Fruit fly (Drosophila melanogaster): ENCODE results near the gene CG7341.
A peak's percentile ranks its signal among the peaks of the same experiment; 100 is the strongest.

The CG7341 gene

DNA sequence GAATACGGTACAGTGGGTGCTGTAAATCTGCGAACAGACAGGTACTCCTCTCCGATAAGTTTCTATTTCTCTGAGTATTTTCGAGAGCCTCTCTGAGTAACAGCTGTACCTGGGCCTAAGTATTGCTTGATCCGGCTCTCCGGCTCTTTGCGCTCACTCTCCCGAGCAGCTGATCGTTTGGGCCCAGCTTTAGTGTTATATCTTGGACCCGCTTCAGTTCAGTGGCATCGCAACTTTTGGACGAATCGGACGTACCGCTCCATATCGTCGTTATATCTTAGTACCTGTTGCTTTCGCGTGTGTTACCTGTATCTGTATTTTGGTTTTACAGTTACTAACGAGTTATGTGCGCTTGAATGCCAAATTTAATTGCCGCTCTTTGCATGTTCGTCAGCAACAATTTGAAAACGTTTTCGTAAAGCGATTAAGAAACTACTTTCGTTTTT, 26.4 kb downstream of the CG7341 start, which contains the start of gene geko (continued):
- no peak for TF ChIP-seq Bdp1 (GFP tag; optimal IDR thresholded peaks at IDR 0.05)
- peak in 1 of 2 experiments; percentile 39 for TF ChIP-seq eve (GFP tag; optimal IDR thresholded peaks at IDR 0.05)
- TF ChIP-seq CkIIα-i1 (GFP tag; IDR thresholded peaks at IDR 0.05): no peak
- no peak for TF ChIP-seq CG30403 (GFP tag; optimal IDR thresholded peaks at IDR 0.05)
- no peak for TF ChIP-seq CG13296 (GFP tag; optimal IDR thresholded peaks at IDR 0.05)
- TF ChIP-seq Myb (GFP tag; optimal IDR thresholded peaks at IDR 0.05): no peak
- peak; percentile 94 for TF ChIP-seq Blimp-1 (GFP tag; optimal IDR thresholded peaks at IDR 0.05)
- no peak for TF ChIP-seq mam (GFP tag; optimal IDR thresholded peaks at IDR 0.05)
- 0 out of 2 replicates have a peak, but pooled peaks have one; percentile 8 for TF ChIP-seq Xrp1 (GFP tag; IDR thresholded peaks at IDR 0.05)
- TF ChIP-seq Asciz (GFP tag; optimal IDR thresholded peaks at IDR 0.05): no peak
- TF ChIP-seq Hr51 (GFP tag; optimal IDR thresholded peaks at IDR 0.05): no peak
- TF ChIP-seq hkb (optimal IDR thresholded peaks at IDR 0.05): no peak
- TF ChIP-seq hkb (GFP tag; IDR thresholded peaks at IDR 0.05): peak; percentile 39; the same call in 1 of the 2 replicates
- no peak for TF ChIP-seq nerfin-1 (tag; optimal IDR thresholded peaks at IDR 0.05)
- TF ChIP-seq CG2129 (GFP tag; IDR thresholded peaks at IDR 0.05; ENCODE audit: partially characterized antibody): peak; percentile 15; the same call in 1 of the 2 replicates
- TF ChIP-seq B-H2 (GFP tag; optimal IDR thresholded peaks at IDR 0.05): no peak
- TF ChIP-seq CG33557 (GFP tag; optimal IDR thresholded peaks at IDR 0.05): no peak
- no peak for TF ChIP-seq bcd (GFP tag; optimal IDR thresholded peaks at IDR 0.05)
- no peak for TF ChIP-seq Mad (GFP tag; optimal IDR thresholded peaks at IDR 0.05)
- TF ChIP-seq CG17802 (tag; optimal IDR thresholded peaks at IDR 0.05): no peak
- no peak for TF ChIP-seq bbx (GFP tag; IDR thresholded peaks at IDR 0.05; ENCODE audit: partially characterized antibody)
- no peak for TF ChIP-seq CG13123 (GFP tag; optimal IDR thresholded peaks at IDR 0.05)
- TF ChIP-seq jumu (GFP tag; optimal IDR thresholded peaks at IDR 0.05): no peak
- TF ChIP-seq kni (GFP tag; optimal IDR thresholded peaks at IDR 0.05): peak; percentile 52
- no peak for TF ChIP-seq Dp (GFP tag; optimal IDR thresholded peaks at IDR 0.05)
- TF ChIP-seq Meics (GFP tag; optimal IDR thresholded peaks at IDR 0.05): peak; percentile 7
- no peak for TF ChIP-seq sd (tag; optimal IDR thresholded peaks at IDR 0.05)
- no peak for TF ChIP-seq fd3F (GFP tag; optimal IDR thresholded peaks at IDR 0.05)
- no peak for TF ChIP-seq CG10274 (GFP tag; optimal IDR thresholded peaks at IDR 0.05)
- no peak for TF ChIP-seq CG12744 (GFP tag; optimal IDR thresholded peaks at IDR 0.05)
- no peak for TF ChIP-seq pb (GFP tag; optimal IDR thresholded peaks at IDR 0.05)
- TF ChIP-seq CG9215 (GFP tag; IDR thresholded peaks at IDR 0.05): no peak
- TF ChIP-seq CG7556 (GFP tag; optimal IDR thresholded peaks at IDR 0.05): no peak
- TF ChIP-seq Atf6 (GFP tag; IDR thresholded peaks at IDR 0.05): no peak
- no peak for TF ChIP-seq Fer2 (tag; optimal IDR thresholded peaks at IDR 0.05)
- TF ChIP-seq H2.0 (GFP tag; IDR thresholded peaks at IDR 0.05): no peak
- TF ChIP-seq Dip3 (GFP tag; optimal IDR thresholded peaks at IDR 0.05): no peak
- no peak for TF ChIP-seq CG6272 (GFP tag; IDR thresholded peaks at IDR 0.05)
- TF ChIP-seq CG5245 (GFP tag; optimal IDR thresholded peaks at IDR 0.05): no peak
- TF ChIP-seq CG6175 (GFP tag; IDR thresholded peaks at IDR 0.05): no peak
- TF ChIP-seq sob (GFP tag; IDR thresholded peaks at IDR 0.05): no peak
- TF ChIP-seq so (GFP tag; IDR thresholded peaks at IDR 0.05): no peak
- TF ChIP-seq psq (GFP tag; optimal IDR thresholded peaks at IDR 0.05): no peak
- TF ChIP-seq danr (GFP tag; IDR thresholded peaks at IDR 0.05): no peak
- no peak for TF ChIP-seq Awh (GFP tag; IDR thresholded peaks at IDR 0.05)
- no peak for TF ChIP-seq CG6791 (GFP tag; IDR thresholded peaks at IDR 0.05; ENCODE audit: partially characterized antibody)
- peak; percentile 38 for TF ChIP-seq pros (GFP tag; optimal IDR thresholded peaks at IDR 0.05)
- TF ChIP-seq Dll (GFP tag; IDR thresholded peaks at IDR 0.05; ENCODE audit: partially characterized antibody): peak; percentile 55; the same call in 2 of the 4 replicates
- TF ChIP-seq CG17912 (GFP tag; optimal IDR thresholded peaks at IDR 0.05): no peak
- no peak for TF ChIP-seq pum (GFP tag; optimal IDR thresholded peaks at IDR 0.05)
- no peak for TF ChIP-seq NK7.1 (GFP tag; optimal IDR thresholded peaks at IDR 0.05)

Measured in whole organism, embryonic.